Fruit fly (Drosophila melanogaster) S2 (cell line): Measurements from ENCODE around the gene CG45045.

Experiments used
- CG8478 ChIP-seq: fragments of >200 bp; optimal IDR thresholded peaks from 2 replicates; lab custom pipeline; 2018
- CTCF ChIP-seq, 2 experiments: fragments of >200 bp; optimal IDR thresholded peaks; 2 replicates each; lab custom pipeline; 2018

DNA sequence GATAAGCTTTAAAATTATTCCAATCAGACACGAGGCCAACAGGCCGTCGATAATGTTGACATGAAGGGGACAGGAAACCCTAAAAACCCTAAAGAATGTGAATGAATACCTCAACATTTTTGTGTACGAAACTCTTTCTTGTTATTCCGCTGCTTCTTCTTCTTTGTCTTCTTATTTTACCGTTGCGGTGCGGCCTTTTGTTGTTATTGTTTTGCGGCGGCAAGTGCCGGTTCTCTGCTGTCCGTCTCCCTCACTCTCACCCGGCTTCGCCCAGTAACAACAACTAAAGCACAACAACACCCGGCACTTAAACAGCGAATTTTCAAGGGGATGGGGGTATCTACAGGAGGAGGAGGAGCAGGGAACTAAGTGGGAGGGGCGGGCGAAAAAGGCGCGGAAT lies 47.0 kb downstream of the CG45045 start:
- TF ChIP-seq CG8478 (no peak), CTCF (optimal IDR thresholded peaks at IDR 0.05; lab: Kevin White, UChicago) (no peak)
